Fruit fly (Drosophila melanogaster) Kc167 (cell line): ENCODE data around the gene CG15130.
"Not testable (repeated sequence)": the region's sequence is repeated elsewhere in the genome, so short reads cannot be mapped to it uniquely, and the experiment has no call there.

Source experiments
- Myc ChIP-seq: fragments of >200 bp; optimal IDR thresholded peaks from 2 replicates; lab custom pipeline; 2017; ENCODE audit warnings: missing external identifiers
- Sin3A ChIP-seq: fragments of >200 bp; optimal IDR thresholded peaks from 2 replicates; lab custom pipeline; 2018; ENCODE audit warnings: missing external identifiers
- h ChIP-seq: fragments of >200 bp; optimal IDR thresholded peaks from 3 replicates; lab custom pipeline; 2018; ENCODE audit warnings: missing external identifiers
- psq ChIP-seq: fragments of >200 bp; optimal IDR thresholded peaks from 2 replicates; lab custom pipeline; 2017; ENCODE audit warnings: missing external identifiers
- ttk ChIP-seq: sonication (Bioruptor generic); optimal IDR thresholded peaks from 2 replicates; lab custom pipeline; 2017; ENCODE audit warnings: missing external identifiers

- not testable (repeated sequence) for TF ChIP-seq Myc (lab: Kevin White, UChicago); Sin3A; psq (lab: Kevin White, UChicago); h (lab: Kevin White, UChicago); ttk (lab: Kevin White, UChicago)
Observed at dm6 chr2L:20449864-20450263, 25.4 kb upstream of the CG15130 start, which contains the start of the genes CG31683 and CG31687.
